Fruit fly (Drosophila melanogaster) Kc167 (cell line): ENCODE measurements around the gene Eig71Ed.

Experiments used
- Myc ChIP-seq: fragments of >200 bp; optimal IDR thresholded peaks from 2 replicates; lab custom pipeline; 2017; ENCODE audit warnings: missing external identifiers
- Sin3A ChIP-seq: fragments of >200 bp; optimal IDR thresholded peaks from 2 replicates; lab custom pipeline; 2018; ENCODE audit warnings: missing external identifiers
- h ChIP-seq: fragments of >200 bp; optimal IDR thresholded peaks from 3 replicates; lab custom pipeline; 2018; ENCODE audit warnings: missing external identifiers

DNA sequence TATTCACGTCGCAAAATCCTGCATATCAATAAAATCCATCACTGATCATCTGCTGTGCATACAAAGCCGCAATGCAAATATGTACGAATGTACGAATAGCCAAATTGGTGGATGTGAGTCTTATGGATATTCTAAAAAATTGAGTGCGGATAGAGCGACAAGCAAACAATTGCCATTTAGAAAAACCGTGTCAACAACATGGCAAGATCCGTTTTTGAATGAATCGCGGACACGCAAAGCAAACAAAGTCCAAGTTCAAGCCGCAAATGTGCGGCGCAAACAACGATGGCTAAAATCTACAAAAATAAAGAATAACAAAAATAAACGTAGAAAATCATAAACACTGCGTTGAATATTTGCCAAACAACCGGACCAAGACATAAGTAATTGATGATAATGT is 37.2 kb downstream of the Eig71Ed start:
- TF ChIP-seq Myc (no peak), Sin3A (lab: Kevin White, UChicago) (no peak), h (lab: Kevin White, UChicago) (no peak)
